Fruit fly (Drosophila melanogaster) whole organism, prepupa: ENCODE measurements around the gene spn-B.
A peak's percentile ranks its signal among the peaks of the same experiment; 100 is the strongest.

Experiments used
- Blimp-1 ChIP-seq: fragments of 200-800 bp; sonication (Bioruptor generic); optimal IDR thresholded peaks from 3 replicates; lab custom pipeline; 2017; ENCODE audit warnings: missing biosample characterization, missing genetic modification characterization, mild to moderate bottlenecking, moderate library complexity, missing genetic modification reagents
- CG10631 ChIP-seq: fragments of 200-800 bp; sonication (Bioruptor generic); optimal IDR thresholded peaks from 2 replicates; lab custom pipeline; 2016; ENCODE audit warnings: missing biosample characterization, missing genetic modification characterization
- CG10669 ChIP-seq: fragments of 200-800 bp; sonication (Bioruptor generic); optimal IDR thresholded peaks from 3 replicates; lab custom pipeline; 2018; ENCODE audit warnings: missing biosample characterization, mild to moderate bottlenecking, missing genetic modification characterization, moderate library complexity
- CG11294 ChIP-seq: fragments of 200-800 bp; sonication (Bioruptor generic); IDR thresholded peaks from 2 replicates; pipeline ENCODE4 v1.3.6; 2022; ENCODE audit warnings: missing biosample characterization, missing genetic modification characterization
- CG11762 ChIP-seq: fragments of 200-800 bp; sonication (Bioruptor generic); optimal IDR thresholded peaks from 3 replicates; lab custom pipeline; 2016; ENCODE audit warnings: missing biosample characterization, missing genetic modification characterization; ENCODE audit not compliant: insufficient read depth
- CG11902 ChIP-seq: fragments of 200-800 bp; sonication (Bioruptor generic); optimal IDR thresholded peaks from 3 replicates; lab custom pipeline; 2016; ENCODE audit warnings: missing biosample characterization, missing genetic modification characterization
- CG15336 ChIP-seq: fragments of 200-800 bp; sonication (Bioruptor generic); IDR thresholded peaks from 2 replicates; pipeline ENCODE4 v1.3.6; 2022; ENCODE audit warnings: missing biosample characterization, missing genetic modification characterization
- CG1621 ChIP-seq: fragments of 200-800 bp; sonication (Bioruptor generic); optimal IDR thresholded peaks from 3 replicates; lab custom pipeline; 2018; ENCODE audit warnings: missing biosample characterization, mild to moderate bottlenecking, missing genetic modification characterization
- CG16779 ChIP-seq: fragments of 200-800 bp; sonication (Bioruptor generic); optimal IDR thresholded peaks from 3 replicates; lab custom pipeline; 2017; ENCODE audit warnings: missing biosample characterization, mild to moderate bottlenecking, missing genetic modification characterization
- CG3032 ChIP-seq: fragments of 200-800 bp; optimal IDR thresholded peaks from 2 replicates; lab custom pipeline; 2019; ENCODE audit warnings: missing biosample characterization, mild to moderate bottlenecking, missing genetic modification characterization, moderate library complexity
- CG31627 ChIP-seq: fragments of 200-800 bp; sonication (Bioruptor generic); optimal IDR thresholded peaks from 3 replicates; lab custom pipeline; 2016; ENCODE audit warnings: missing biosample characterization, missing genetic modification characterization
- CG34406 ChIP-seq: fragments of 200-800 bp; sonication (Bioruptor generic); optimal IDR thresholded peaks from 3 replicates; lab custom pipeline; 2016; ENCODE audit warnings: missing biosample characterization, missing genetic modification characterization
- CG3919 ChIP-seq: fragments of 200-800 bp; sonication (Bioruptor generic); optimal IDR thresholded peaks from 3 replicates; lab custom pipeline; 2016; ENCODE audit warnings: missing biosample characterization, missing genetic modification characterization
- CG4318 ChIP-seq: fragments of 200-800 bp; sonication (Bioruptor generic); optimal IDR thresholded peaks from 3 replicates; lab custom pipeline; 2017; ENCODE audit warnings: missing biosample characterization, mild to moderate bottlenecking, missing genetic modification characterization
- CG6163 ChIP-seq: fragments of 200-800 bp; sonication (Bioruptor generic); IDR thresholded peaks from 3 replicates; pipeline ENCODE4 v1.3.6; 2022; ENCODE audit warnings: missing biosample characterization, missing genetic modification characterization
- CG6792 ChIP-seq: fragments of 200-800 bp; sonication (Bioruptor generic); optimal IDR thresholded peaks from 3 replicates; lab custom pipeline; 2016; ENCODE audit warnings: missing biosample characterization, missing genetic modification characterization
- CG7368 ChIP-seq: fragments of 200-800 bp; sonication (Bioruptor generic); optimal IDR thresholded peaks from 3 replicates; lab custom pipeline; 2016; ENCODE audit warnings: missing biosample characterization, missing genetic modification characterization
- CG8632 ChIP-seq: fragments of 200-800 bp; sonication (Bioruptor generic); optimal IDR thresholded peaks from 3 replicates; lab custom pipeline; 2016; ENCODE audit warnings: missing biosample characterization, missing genetic modification characterization
- Eip78C ChIP-seq: fragments of 200-800 bp; sonication (Bioruptor generic); peaks from one replicate; lab custom pipeline; 2016; ENCODE audit warnings: missing biosample characterization, missing genetic modification characterization
- Ets96B ChIP-seq: fragments of 200-800 bp; optimal IDR thresholded peaks from 2 replicates; lab custom pipeline; 2019; ENCODE audit warnings: missing biosample characterization, mild to moderate bottlenecking, missing genetic modification characterization, moderate library complexity
- Gug ChIP-seq: fragments of 200-800 bp; sonication (Bioruptor generic); IDR thresholded peaks from 2 replicates; pipeline ENCODE4 v1.3.6; 2022; ENCODE audit warnings: missing biosample characterization, missing genetic modification characterization
- Hr39 ChIP-seq: fragments of 200-800 bp; sonication (Bioruptor generic); optimal IDR thresholded peaks from 2 replicates; lab custom pipeline; 2016; ENCODE audit warnings: missing biosample characterization, missing genetic modification characterization
- Met ChIP-seq: fragments of 200-800 bp; sonication (Bioruptor generic); optimal IDR thresholded peaks from 3 replicates; lab custom pipeline; 2016; ENCODE audit warnings: missing biosample characterization, missing genetic modification characterization
- Sox102F ChIP-seq: fragments of 200-800 bp; sonication (Bioruptor generic); optimal IDR thresholded peaks from 2 replicates; lab custom pipeline; 2016; ENCODE audit warnings: missing biosample characterization, mild to moderate bottlenecking, missing genetic modification characterization
- Sox14 ChIP-seq: fragments of 200-800 bp; sonication (Bioruptor generic); optimal IDR thresholded peaks from 3 replicates; lab custom pipeline; 2016; ENCODE audit warnings: missing biosample characterization, missing genetic modification characterization
- Sox15 ChIP-seq: fragments of 200-800 bp; sonication (Bioruptor generic); optimal IDR thresholded peaks from 3 replicates; lab custom pipeline; 2016; ENCODE audit warnings: missing biosample characterization, missing genetic modification characterization
- achi ChIP-seq: fragments of 200-800 bp; sonication (Bioruptor generic); optimal IDR thresholded peaks from 3 replicates; lab custom pipeline; 2016; ENCODE audit warnings: missing biosample characterization, missing genetic modification characterization
- acj6 ChIP-seq: fragments of 200-800 bp; sonication (Bioruptor generic); optimal IDR thresholded peaks from 3 replicates; lab custom pipeline; 2016; ENCODE audit warnings: missing biosample characterization, missing genetic modification characterization
- cyc ChIP-seq: fragments of 200-800 bp; sonication (Bioruptor generic); optimal IDR thresholded peaks from 3 replicates; lab custom pipeline; 2016; ENCODE audit warnings: missing biosample characterization, missing genetic modification characterization
- esn ChIP-seq: fragments of 200-800 bp; sonication (Bioruptor generic); optimal IDR thresholded peaks from 2 replicates; lab custom pipeline; 2016; ENCODE audit warnings: missing biosample characterization, mild to moderate bottlenecking, missing genetic modification characterization, moderate library complexity
- fd59A ChIP-seq: fragments of 200-800 bp; sonication (Bioruptor generic); optimal IDR thresholded peaks from 2 replicates; lab custom pipeline; 2017; ENCODE audit warnings: missing biosample characterization, mild to moderate bottlenecking, missing genetic modification characterization, missing genetic modification reagents
- lz ChIP-seq: fragments of 200-800 bp; sonication (Bioruptor generic); optimal IDR thresholded peaks from 3 replicates; lab custom pipeline; 2016; ENCODE audit warnings: missing biosample characterization, missing genetic modification characterization
- net ChIP-seq: fragments of 200-800 bp; sonication (Bioruptor generic); optimal IDR thresholded peaks from 3 replicates; lab custom pipeline; 2016; ENCODE audit warnings: missing biosample characterization, missing genetic modification characterization
- salr ChIP-seq, 2 experiments: fragments of 200-800 bp; sonication (Bioruptor generic); optimal IDR thresholded peaks; 3 replicates each; lab custom pipeline; 2016 to 2018; ENCODE audit warnings: missing biosample characterization in 2 of 2, missing genetic modification characterization in 2 of 2, mild to moderate bottlenecking in 1 of 2
- spab ChIP-seq: fragments of 200-800 bp; sonication (Bioruptor generic); optimal IDR thresholded peaks from 2 replicates; lab custom pipeline; 2017; ENCODE audit warnings: missing biosample characterization, mild to moderate bottlenecking, missing genetic modification characterization, missing genetic modification reagents
- svp ChIP-seq: fragments of 200-800 bp; sonication (Bioruptor generic); peaks from one replicate; lab custom pipeline; 2016; ENCODE audit warnings: missing biosample characterization, missing genetic modification characterization
- topi ChIP-seq: fragments of 200-800 bp; sonication (Bioruptor generic); optimal IDR thresholded peaks from 3 replicates; lab custom pipeline; 2016; ENCODE audit warnings: missing biosample characterization, missing genetic modification characterization
- vri ChIP-seq: fragments of 200-800 bp; sonication (Bioruptor generic); optimal IDR thresholded peaks from 3 replicates; lab custom pipeline; 2016; ENCODE audit warnings: missing biosample characterization, mild to moderate bottlenecking, missing genetic modification characterization

Gene spn-B

DNA sequence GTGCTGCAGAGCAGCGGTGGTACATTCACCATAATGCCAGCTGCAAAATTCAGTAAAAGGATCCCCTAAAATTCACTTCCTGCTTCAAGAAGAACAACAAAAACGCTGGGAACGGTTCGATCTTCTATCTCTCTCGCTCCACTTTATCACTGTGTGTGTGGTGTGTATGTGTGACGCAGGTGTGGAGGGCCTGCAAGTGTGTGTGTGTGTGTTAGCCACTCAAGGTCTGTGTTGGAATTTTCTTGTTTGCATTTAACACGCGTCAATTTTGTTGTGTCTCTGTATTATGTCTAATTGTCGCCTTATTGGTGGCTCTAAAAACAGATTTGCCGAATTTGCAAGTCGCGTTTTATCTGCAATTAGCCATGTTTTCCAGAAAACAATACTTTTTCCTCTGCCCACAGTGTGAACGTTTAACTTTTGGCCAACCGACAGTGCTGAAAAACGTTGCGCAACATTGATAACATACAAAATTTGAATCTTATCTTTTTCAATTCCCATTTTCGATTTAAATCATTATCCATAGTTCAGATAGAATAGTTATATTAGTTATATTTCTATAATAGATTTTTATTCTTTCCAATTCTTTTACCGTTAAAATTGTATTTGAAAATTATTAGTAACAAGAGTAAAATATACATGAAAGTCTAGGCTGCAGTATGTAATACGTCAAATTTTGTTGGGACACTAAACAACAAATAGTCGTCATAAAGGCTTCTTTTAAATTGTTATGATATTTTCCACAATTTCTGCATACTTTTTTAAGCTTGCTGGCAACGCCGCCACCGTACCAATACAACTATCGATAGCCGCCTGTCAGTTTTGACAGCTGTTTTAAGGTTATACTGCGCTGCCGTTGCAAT, 1.4 kb upstream of the spn-B start, which contains the start of the genes Afti and ATPsynE:
Gene Afti (minus strand): TSS at position 440 of the 863 bp plus-strand sequence.
Gene ATPsynE (plus strand): TSS at position 698 of the 863 bp plus-strand sequence.
- peak; percentile 29; the same call in 1 of the 2 replicates for TF ChIP-seq CG11294 (GFP tag; lab: Robert Waterston, UW)
- TF ChIP-seq Sox102F (GFP tag; lab: Kevin White, UChicago): no peak
- TF ChIP-seq CG6163 (GFP tag; lab: Robert Waterston, UW): peak; percentile 69; the same call in 1 of the 3 replicates
- peak; percentile 37 for TF ChIP-seq net (GFP tag; lab: Kevin White, UChicago)
- TF ChIP-seq Met: no peak
- TF ChIP-seq CG11902 (GFP tag; lab: Kevin White, UChicago): peak; percentile 62
- peak; percentile 85 for TF ChIP-seq CG31627 (GFP tag; lab: Kevin White, UChicago)
- TF ChIP-seq CG34406: peak; percentile 30
- TF ChIP-seq topi (GFP tag; lab: Kevin White, UChicago): peak; percentile 54
- peak; percentile 57 for TF ChIP-seq CG6792 (GFP tag; lab: Kevin White, UChicago)
- peak; percentile 18; the same call in 1 of the 2 replicates for TF ChIP-seq Gug (GFP tag; lab: Robert Waterston, UW)
- no peak for TF ChIP-seq CG4318 (GFP tag; lab: Kevin White, UChicago)
- TF ChIP-seq CG3919: no peak
- peak; percentile 66 for TF ChIP-seq CG3032 (tag; lab: Kevin White, UChicago)
- TF ChIP-seq fd59A (GFP tag; lab: Kevin White, UChicago): peak; percentile 24
- TF ChIP-seq Hr39: peak; percentile 79
- peak; percentile 32 for TF ChIP-seq Ets96B (tag; lab: Kevin White, UChicago)
- TF ChIP-seq CG10631 (GFP tag; lab: Kevin White, UChicago): no peak
- peak; percentile 67 for TF ChIP-seq Sox14 (GFP tag; lab: Kevin White, UChicago)
- no peak for TF ChIP-seq svp (GFP tag; lab: Kevin White, UChicago)
- TF ChIP-seq acj6: peak; percentile 71
- TF ChIP-seq CG15336: peak; percentile 51
- TF ChIP-seq CG11762: peak; percentile 44
- peak; percentile 66 for TF ChIP-seq Sox15 (GFP tag; lab: Kevin White, UChicago)
- peak; percentile 62 for TF ChIP-seq Eip78C (GFP tag; lab: Kevin White, UChicago)
- peak; percentile 69 for TF ChIP-seq esn (GFP tag; lab: Kevin White, UChicago)
- peak in 1 of 2 experiments; percentile 36 for TF ChIP-seq salr (GFP tag; optimal IDR thresholded peaks at IDR 0.05; lab: Kevin White, UChicago)
- peak; percentile 34 for TF ChIP-seq CG7368
- peak; percentile 100 for TF ChIP-seq achi (GFP tag; lab: Kevin White, UChicago)
- TF ChIP-seq CG1621 (tag; lab: Kevin White, UChicago): peak; percentile 8
- TF ChIP-seq cyc (GFP tag; lab: Kevin White, UChicago): peak; percentile 80
- peak; percentile 54 for TF ChIP-seq CG8632
- TF ChIP-seq lz: peak; percentile 75
- no peak for TF ChIP-seq CG10669 (GFP tag; lab: Kevin White, UChicago)

DNA sequence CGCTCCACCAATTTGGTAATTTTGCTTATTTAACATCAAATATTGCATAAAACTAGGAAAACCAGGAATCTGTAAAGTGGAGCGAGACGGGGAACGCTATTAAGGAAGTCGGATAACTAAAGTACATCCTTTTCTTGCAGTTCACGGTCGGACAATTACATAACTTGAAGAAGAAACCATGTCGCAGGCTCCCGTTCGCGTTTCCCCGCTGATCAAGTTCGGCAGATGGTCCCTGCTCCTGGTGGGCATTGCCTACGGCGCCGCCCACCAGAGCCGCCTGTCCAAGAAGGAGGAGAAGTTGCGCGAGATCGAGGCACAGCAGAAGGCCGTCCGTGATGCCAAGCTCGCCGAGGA, 761 bp upstream of the spn-B start:
- no peak for TF ChIP-seq CG16779 (tag; lab: Kevin White, UChicago)
- TF ChIP-seq achi (GFP tag; lab: Kevin White, UChicago): no peak
- no peak for TF ChIP-seq vri
- no peak for TF ChIP-seq fd59A (GFP tag; lab: Kevin White, UChicago)
- no peak for TF ChIP-seq Blimp-1 (GFP tag; lab: Kevin White, UChicago)
- TF ChIP-seq, all 60 proteins: peak for 0

DNA sequence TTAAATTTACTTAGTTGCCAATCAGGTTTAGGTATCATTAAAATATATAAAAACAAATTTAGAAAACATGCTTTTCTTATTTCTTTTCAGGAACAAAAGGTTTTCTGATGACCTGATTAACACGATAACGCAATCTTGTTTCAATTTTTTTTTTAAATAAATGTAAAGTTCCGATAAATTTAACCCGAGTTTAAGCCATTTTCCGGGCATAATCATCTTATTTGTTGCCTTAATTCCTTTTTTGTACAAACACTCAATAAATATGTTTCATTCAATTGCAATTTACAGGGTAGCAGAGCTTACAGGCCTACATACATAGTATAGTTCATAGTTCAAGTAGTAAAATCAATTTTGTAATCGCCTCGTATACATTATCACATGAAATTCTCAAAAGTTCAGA, 1.7 kb downstream of the spn-B start:
- TF ChIP-seq Eip78C (GFP tag; lab: Kevin White, UChicago) (peak; percentile 15), spab (GFP tag; lab: Kevin White, UChicago) (no peak)
